Worm (Caenorhabditis elegans) whole organism, late embryonic: ENCODE data around the gene C09H10.4.

Experiments used
- C38D4.7 ChIP-seq: fragments of 200-800 bp; sonication (Bioruptor generic); optimal IDR thresholded peaks from 2 replicates; lab custom pipeline; 2018; ENCODE audit warnings: mild to moderate bottlenecking, missing genetic modification characterization, moderate library complexity, missing compliant biosample characterization
- F13H6.1 ChIP-seq: sonication (generic microtip); optimal IDR thresholded peaks from 2 replicates; lab custom pipeline; 2016; ENCODE audit warnings: missing genetic modification characterization, missing compliant biosample characterization
- Y22D7AL.16 ChIP-seq: sonication (generic microtip); optimal IDR thresholded peaks from 2 replicates; lab custom pipeline; 2016; ENCODE audit warnings: missing genetic modification characterization, missing compliant biosample characterization
- ceh-22 ChIP-seq: sonication (generic microtip); optimal IDR thresholded peaks from 2 replicates; lab custom pipeline; 2017; ENCODE audit warnings: missing biosample characterization, missing genetic modification characterization
- ceh-6 ChIP-seq: fragments of 200-800 bp; sonication (Bioruptor generic); optimal IDR thresholded peaks from 2 replicates; lab custom pipeline; 2018; ENCODE audit warnings: mild to moderate bottlenecking, missing genetic modification characterization, missing compliant biosample characterization
- dmd-4 ChIP-seq: sonication (generic microtip); optimal IDR thresholded peaks from 2 replicates; lab custom pipeline; 2016; ENCODE audit warnings: borderline replicate concordance, missing genetic modification characterization, missing compliant biosample characterization
- elt-4 ChIP-seq: sonication (generic microtip); optimal IDR thresholded peaks from 2 replicates; lab custom pipeline; 2016; ENCODE audit warnings: missing genetic modification characterization, missing compliant biosample characterization
- fax-1 ChIP-seq: sonication (generic microtip); optimal IDR thresholded peaks from 2 replicates; lab custom pipeline; 2016; ENCODE audit warnings: missing genotype, missing genetic modification characterization, missing compliant biosample characterization
- fkh-10 ChIP-seq: fragments of 150-350 bp; optimal IDR thresholded peaks from 2 replicates; lab custom pipeline; 2014; ENCODE audit warnings: missing biosample characterization, missing genetic modification reagents, missing genetic modification characterization
- hlh-15 ChIP-seq: sonication (generic microtip); optimal IDR thresholded peaks from 2 replicates; lab custom pipeline; 2016; ENCODE audit warnings: missing genetic modification characterization, missing compliant biosample characterization
- hlh-6 ChIP-seq: sonication (generic microtip); optimal IDR thresholded peaks from 2 replicates; lab custom pipeline; 2016; ENCODE audit warnings: missing genotype, missing genetic modification characterization, missing compliant biosample characterization
- lin-11 ChIP-seq: fragments of 200-800 bp; sonication (Bioruptor generic); optimal IDR thresholded peaks from 2 replicates; lab custom pipeline; 2018; ENCODE audit warnings: mild to moderate bottlenecking, missing genetic modification characterization, missing compliant biosample characterization
- pat-9 ChIP-seq: fragments of 200-800 bp; sonication (Bioruptor generic); optimal IDR thresholded peaks from 2 replicates; lab custom pipeline; 2018; ENCODE audit warnings: mild to moderate bottlenecking, missing genetic modification characterization, moderate library complexity, missing compliant biosample characterization
- ttx-3 ChIP-seq: sonication (generic microtip); optimal IDR thresholded peaks from 2 replicates; lab custom pipeline; 2016; ENCODE audit warnings: missing genetic modification reagents, missing genetic modification characterization, missing compliant biosample characterization
- unc-42 ChIP-seq: sonication (generic microtip); optimal IDR thresholded peaks from 2 replicates; lab custom pipeline; 2016; ENCODE audit warnings: missing genotype, missing genetic modification characterization, missing compliant biosample characterization

The C09H10.4 gene

ce11 chrII:11142571-11142970, 42.6 kb downstream of the C09H10.4 start, which contains the start of gene arrd-6:
TSS of gene arrd-6 (plus strand) at chrII:11142739.
- TF ChIP-seq fax-1 (tag; lab: Kevin White, UChicago) (no peak), elt-4 (tag; lab: Kevin White, UChicago) (no peak), fkh-10 (GFP tag; lab: Kevin White, UChicago) (no peak), unc-42 (no peak), F13H6.1 (tag; lab: Kevin White, UChicago) (no peak), hlh-15 (tag; lab: Kevin White, UChicago) (no peak), dmd-4 (tag; lab: Kevin White, UChicago) (no peak), ceh-6 (GFP tag; lab: Kevin White, UChicago) (no peak), lin-11 (tag; lab: Kevin White, UChicago) (no peak), Y22D7AL.16 (tag; lab: Kevin White, UChicago) (no peak), pat-9 (no peak), ceh-22 (tag; lab: Kevin White, UChicago) (no peak), hlh-6 (tag; lab: Kevin White, UChicago) (no peak), C38D4.7 (GFP tag; lab: Kevin White, UChicago) (no peak), ttx-3 (tag; lab: Kevin White, UChicago) (no peak)
